Fruit fly (Drosophila melanogaster) whole organism, prepupa: ENCODE data around the gene beag.

Source experiments
- Blimp-1 ChIP-seq: fragments of 200-800 bp; sonication (Bioruptor generic); optimal IDR thresholded peaks from 3 replicates; lab custom pipeline; 2017; ENCODE audit warnings: missing biosample characterization, missing genetic modification characterization, mild to moderate bottlenecking, moderate library complexity, missing genetic modification reagents
- CG10631 ChIP-seq: fragments of 200-800 bp; sonication (Bioruptor generic); optimal IDR thresholded peaks from 2 replicates; lab custom pipeline; 2016; ENCODE audit warnings: missing biosample characterization, missing genetic modification characterization
- CG10669 ChIP-seq: fragments of 200-800 bp; sonication (Bioruptor generic); optimal IDR thresholded peaks from 3 replicates; lab custom pipeline; 2018; ENCODE audit warnings: missing biosample characterization, mild to moderate bottlenecking, missing genetic modification characterization, moderate library complexity
- CG11762 ChIP-seq: fragments of 200-800 bp; sonication (Bioruptor generic); optimal IDR thresholded peaks from 3 replicates; lab custom pipeline; 2016; ENCODE audit warnings: missing biosample characterization, missing genetic modification characterization; ENCODE audit not compliant: insufficient read depth
- CG11902 ChIP-seq: fragments of 200-800 bp; sonication (Bioruptor generic); optimal IDR thresholded peaks from 3 replicates; lab custom pipeline; 2016; ENCODE audit warnings: missing biosample characterization, missing genetic modification characterization
- CG15336 ChIP-seq: fragments of 200-800 bp; sonication (Bioruptor generic); IDR thresholded peaks from 2 replicates; pipeline ENCODE4 v1.3.6; 2022; ENCODE audit warnings: missing biosample characterization, missing genetic modification characterization
- CG16779 ChIP-seq: fragments of 200-800 bp; sonication (Bioruptor generic); optimal IDR thresholded peaks from 3 replicates; lab custom pipeline; 2017; ENCODE audit warnings: missing biosample characterization, mild to moderate bottlenecking, missing genetic modification characterization
- CG3032 ChIP-seq: fragments of 200-800 bp; optimal IDR thresholded peaks from 2 replicates; lab custom pipeline; 2019; ENCODE audit warnings: missing biosample characterization, mild to moderate bottlenecking, missing genetic modification characterization, moderate library complexity
- CG31627 ChIP-seq: fragments of 200-800 bp; sonication (Bioruptor generic); optimal IDR thresholded peaks from 3 replicates; lab custom pipeline; 2016; ENCODE audit warnings: missing biosample characterization, missing genetic modification characterization
- CG32006 ChIP-seq: fragments of 200-800 bp; sonication (Bioruptor generic); optimal IDR thresholded peaks from 3 replicates; lab custom pipeline; 2017; ENCODE audit warnings: missing biosample characterization, mild to moderate bottlenecking, missing genetic modification characterization
- CG34406 ChIP-seq: fragments of 200-800 bp; sonication (Bioruptor generic); optimal IDR thresholded peaks from 3 replicates; lab custom pipeline; 2016; ENCODE audit warnings: missing biosample characterization, missing genetic modification characterization
- CG3919 ChIP-seq: fragments of 200-800 bp; sonication (Bioruptor generic); optimal IDR thresholded peaks from 3 replicates; lab custom pipeline; 2016; ENCODE audit warnings: missing biosample characterization, missing genetic modification characterization
- CG4318 ChIP-seq: fragments of 200-800 bp; sonication (Bioruptor generic); optimal IDR thresholded peaks from 3 replicates; lab custom pipeline; 2017; ENCODE audit warnings: missing biosample characterization, mild to moderate bottlenecking, missing genetic modification characterization
- CG6276 ChIP-seq: fragments of 200-800 bp; sonication (Bioruptor generic); optimal IDR thresholded peaks from 2 replicates; lab custom pipeline; 2017; ENCODE audit warnings: missing biosample characterization, mild to moderate bottlenecking, missing genetic modification characterization
- CG6792 ChIP-seq: fragments of 200-800 bp; sonication (Bioruptor generic); optimal IDR thresholded peaks from 3 replicates; lab custom pipeline; 2016; ENCODE audit warnings: missing biosample characterization, missing genetic modification characterization
- CG7368 ChIP-seq: fragments of 200-800 bp; sonication (Bioruptor generic); optimal IDR thresholded peaks from 3 replicates; lab custom pipeline; 2016; ENCODE audit warnings: missing biosample characterization, missing genetic modification characterization
- CG8632 ChIP-seq: fragments of 200-800 bp; sonication (Bioruptor generic); optimal IDR thresholded peaks from 3 replicates; lab custom pipeline; 2016; ENCODE audit warnings: missing biosample characterization, missing genetic modification characterization
- CG9139 ChIP-seq: fragments of 200-800 bp; sonication (Bioruptor generic); optimal IDR thresholded peaks from 3 replicates; lab custom pipeline; 2017; ENCODE audit warnings: missing biosample characterization, mild to moderate bottlenecking, missing genetic modification characterization
- Ets96B ChIP-seq: fragments of 200-800 bp; optimal IDR thresholded peaks from 2 replicates; lab custom pipeline; 2019; ENCODE audit warnings: missing biosample characterization, mild to moderate bottlenecking, missing genetic modification characterization, moderate library complexity
- Gug ChIP-seq: fragments of 200-800 bp; sonication (Bioruptor generic); IDR thresholded peaks from 2 replicates; pipeline ENCODE4 v1.3.6; 2022; ENCODE audit warnings: missing biosample characterization, missing genetic modification characterization
- Hr38 ChIP-seq: sonication (Bioruptor generic); optimal IDR thresholded peaks from 2 replicates; lab custom pipeline; 2016; ENCODE audit warnings: missing biosample characterization, missing genetic modification characterization
- Hr4 ChIP-seq: fragments of 200-800 bp; sonication (Bioruptor generic); optimal IDR thresholded peaks from 3 replicates; lab custom pipeline; 2016; ENCODE audit warnings: missing biosample characterization, missing genetic modification characterization
- Lpt ChIP-seq: fragments of 200-800 bp; sonication (Bioruptor generic); optimal IDR thresholded peaks from 3 replicates; lab custom pipeline; 2016; ENCODE audit warnings: missing biosample characterization, missing genetic modification characterization
- Met ChIP-seq: fragments of 200-800 bp; sonication (Bioruptor generic); optimal IDR thresholded peaks from 3 replicates; lab custom pipeline; 2016; ENCODE audit warnings: missing biosample characterization, missing genetic modification characterization
- OdsH ChIP-seq: fragments of 200-800 bp; sonication (Bioruptor generic); optimal IDR thresholded peaks from 3 replicates; lab custom pipeline; 2016; ENCODE audit warnings: missing biosample characterization, missing genetic modification characterization
- Smox ChIP-seq: fragments of 200-800 bp; sonication (Bioruptor generic); optimal IDR thresholded peaks from 3 replicates; lab custom pipeline; 2016; ENCODE audit warnings: missing biosample characterization, missing genetic modification characterization
- Sox102F ChIP-seq: fragments of 200-800 bp; sonication (Bioruptor generic); optimal IDR thresholded peaks from 2 replicates; lab custom pipeline; 2016; ENCODE audit warnings: missing biosample characterization, mild to moderate bottlenecking, missing genetic modification characterization
- acj6 ChIP-seq: fragments of 200-800 bp; sonication (Bioruptor generic); optimal IDR thresholded peaks from 3 replicates; lab custom pipeline; 2016; ENCODE audit warnings: missing biosample characterization, missing genetic modification characterization
- dac ChIP-seq: fragments of 200-800 bp; sonication (Bioruptor generic); optimal IDR thresholded peaks from 2 replicates; lab custom pipeline; 2017; ENCODE audit warnings: missing biosample characterization, mild to moderate bottlenecking, missing genetic modification characterization
- dsx ChIP-seq: fragments of 200-800 bp; optimal IDR thresholded peaks from 3 replicates; lab custom pipeline; 2019; ENCODE audit warnings: missing biosample characterization, mild to moderate bottlenecking, missing genetic modification characterization, moderate library complexity; ENCODE audit not compliant: poor library complexity, severe bottlenecking
- fd59A ChIP-seq: fragments of 200-800 bp; sonication (Bioruptor generic); optimal IDR thresholded peaks from 2 replicates; lab custom pipeline; 2017; ENCODE audit warnings: missing biosample characterization, mild to moderate bottlenecking, missing genetic modification characterization, missing genetic modification reagents
- net ChIP-seq: fragments of 200-800 bp; sonication (Bioruptor generic); optimal IDR thresholded peaks from 3 replicates; lab custom pipeline; 2016; ENCODE audit warnings: missing biosample characterization, missing genetic modification characterization
- pdm3 ChIP-seq: fragments of 200-800 bp; sonication (Bioruptor generic); optimal IDR thresholded peaks from 3 replicates; lab custom pipeline; 2016; ENCODE audit warnings: missing biosample characterization, missing genetic modification characterization
- spab ChIP-seq: fragments of 200-800 bp; sonication (Bioruptor generic); optimal IDR thresholded peaks from 2 replicates; lab custom pipeline; 2017; ENCODE audit warnings: missing biosample characterization, mild to moderate bottlenecking, missing genetic modification characterization, missing genetic modification reagents
- ss ChIP-seq, 2 experiments: fragments of 200-800 bp; sonication (Bioruptor generic); optimal IDR thresholded peaks; 2 replicates in 1 of 2; 3 replicates in 1 of 2; lab custom pipeline; 2017 to 2018; ENCODE audit warnings: mild to moderate bottlenecking in 2 of 2, missing biosample characterization in 2 of 2, missing genetic modification characterization in 2 of 2, moderate library complexity in 1 of 2
- svp ChIP-seq: fragments of 200-800 bp; sonication (Bioruptor generic); peaks from one replicate; lab custom pipeline; 2016; ENCODE audit warnings: missing biosample characterization, missing genetic modification characterization
- topi ChIP-seq: fragments of 200-800 bp; sonication (Bioruptor generic); optimal IDR thresholded peaks from 3 replicates; lab custom pipeline; 2016; ENCODE audit warnings: missing biosample characterization, missing genetic modification characterization

Gene beag

dm6 chr3R:9031797-9032418, 33.0 kb downstream of the beag start (continued):
- TF ChIP-seq Hr38 (GFP tag; lab: Kevin White, UChicago): peak; percentile 93
- TF ChIP-seq ss (GFP tag; optimal IDR thresholded peaks at IDR 0.05; lab: Kevin White, UChicago): peak; percentile 98 to 99
- peak; percentile 99 for TF ChIP-seq Ets96B (tag; lab: Kevin White, UChicago)
- TF ChIP-seq CG11902: peak; percentile 96
- peak; percentile 99 for TF ChIP-seq spab
- TF ChIP-seq CG34406 (GFP tag; lab: Kevin White, UChicago): peak; percentile 97
- TF ChIP-seq Smox: peak; percentile 96
- peak; percentile 97 for TF ChIP-seq dsx
- TF ChIP-seq CG6276: peak; percentile 99
- TF ChIP-seq svp (GFP tag; lab: Kevin White, UChicago): peak; percentile 99
- TF ChIP-seq CG10631: peak; percentile 99
- TF ChIP-seq OdsH: peak; percentile 99
- TF ChIP-seq CG31627: peak; percentile 97
- TF ChIP-seq CG3032 (tag; lab: Kevin White, UChicago): peak; percentile 98
- TF ChIP-seq Sox102F (GFP tag; lab: Kevin White, UChicago): peak; percentile 98
- TF ChIP-seq fd59A (GFP tag; lab: Kevin White, UChicago): peak; percentile 98
- peak; percentile 99 for TF ChIP-seq pdm3 (GFP tag; lab: Kevin White, UChicago)
- TF ChIP-seq Blimp-1 (GFP tag; lab: Kevin White, UChicago): peak; percentile 78
- peak; percentile 98 for TF ChIP-seq CG7368
- TF ChIP-seq CG9139 (GFP tag; lab: Kevin White, UChicago): peak; percentile 97
- TF ChIP-seq CG15336 (GFP tag; lab: Robert Waterston, UW): peak; percentile 99
- peak; percentile 99 for TF ChIP-seq Lpt (GFP tag; lab: Kevin White, UChicago)
- TF ChIP-seq CG3919 (GFP tag; lab: Kevin White, UChicago): peak; percentile 99
- TF ChIP-seq acj6: peak; percentile 98
- TF ChIP-seq CG8632 (GFP tag; lab: Kevin White, UChicago): peak; percentile 98
- TF ChIP-seq Gug (GFP tag; lab: Robert Waterston, UW): peak; percentile 98
- peak; percentile 99 for TF ChIP-seq net
- TF ChIP-seq topi (GFP tag; lab: Kevin White, UChicago): peak; percentile 97
- TF ChIP-seq CG11762 (GFP tag; lab: Kevin White, UChicago): peak; percentile 98
- TF ChIP-seq CG32006 (GFP tag; lab: Kevin White, UChicago): peak; percentile 100
- TF ChIP-seq Hr4 (GFP tag; lab: Kevin White, UChicago): peak; percentile 99
- peak; percentile 99 for TF ChIP-seq dac

- TF ChIP-seq dsx (no peak), CG15336 (GFP tag; lab: Robert Waterston, UW) (no peak), dac (no peak), CG16779 (no peak), CG11762 (GFP tag; lab: Kevin White, UChicago) (no peak), Hr4 (GFP tag; lab: Kevin White, UChicago) (peak; percentile 17)
These were observed 34.1 kb downstream of the beag start for dm6 chr3R:9030750-9031128.

DNA sequence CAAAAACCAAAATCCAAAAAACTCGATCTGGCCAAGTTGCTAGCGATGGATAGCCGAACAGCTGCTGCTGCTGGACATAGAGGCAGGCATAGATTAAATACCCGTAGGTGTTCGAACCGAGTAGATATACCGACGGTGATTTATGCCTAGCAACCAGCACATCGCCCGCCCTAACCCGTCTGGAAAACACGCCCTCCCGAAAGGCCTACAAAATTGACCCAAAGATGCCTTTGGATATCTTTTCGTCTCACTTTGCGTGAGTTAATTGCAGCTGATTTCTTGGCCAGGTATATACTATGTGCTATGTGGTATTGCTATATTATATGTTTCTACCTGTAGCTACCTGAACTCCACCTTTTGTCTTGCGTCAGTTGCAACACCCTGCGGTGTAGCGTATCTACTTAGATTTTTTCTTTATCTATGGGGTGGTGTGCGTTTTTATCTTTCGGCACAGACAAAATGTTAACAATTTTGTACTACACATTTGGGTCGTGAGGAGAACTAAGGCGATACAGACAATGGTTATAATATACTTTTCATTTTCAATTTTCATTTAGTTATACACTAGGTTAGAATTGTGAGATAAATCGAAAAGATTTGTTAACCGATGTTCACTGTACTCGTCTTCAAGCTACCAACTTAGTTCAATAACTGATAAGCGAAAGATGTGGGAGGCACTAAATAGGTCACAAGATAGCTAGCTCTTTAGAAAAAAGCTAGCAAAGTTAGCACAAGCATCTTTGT, 34.7 kb downstream of the beag start:
- TF ChIP-seq CG4318 (GFP tag; lab: Kevin White, UChicago) (no peak), CG6792 (GFP tag; lab: Kevin White, UChicago) (no peak), topi (GFP tag; lab: Kevin White, UChicago) (no peak), Met (GFP tag; lab: Kevin White, UChicago) (no peak), CG10669 (GFP tag; lab: Kevin White, UChicago) (no peak), Lpt (GFP tag; lab: Kevin White, UChicago) (no peak)
